Fruit fly (Drosophila melanogaster) whole organism, embryonic: ENCODE measurements around the gene glu.

Experiments used
- Abd-B ChIP-seq: fragments of 200-800 bp; sonication (Bioruptor generic); optimal IDR thresholded peaks from 2 replicates; lab custom pipeline; 2018; ENCODE audit warnings: missing biosample characterization, mild to moderate bottlenecking, missing genetic modification characterization, moderate library complexity
- Asciz ChIP-seq: fragments of 200-800 bp; sonication (Bioruptor generic); optimal IDR thresholded peaks from 2 replicates; lab custom pipeline; 2017; ENCODE audit warnings: missing biosample characterization, mild to moderate bottlenecking, missing genetic modification characterization, missing genetic modification reagents
- CG10543 ChIP-seq: fragments of 200-800 bp; sonication (Bioruptor generic); optimal IDR thresholded peaks from 3 replicates; lab custom pipeline; 2017; ENCODE audit warnings: missing biosample characterization, mild to moderate bottlenecking, missing genetic modification characterization, moderate library complexity
- CG10959 ChIP-seq: fragments of 200-800 bp; sonication (Bioruptor generic); IDR thresholded peaks from 2 replicates; pipeline ENCODE4 v1.3.6; 2022; ENCODE audit warnings: missing biosample characterization, missing genetic modification characterization
- CG10979 ChIP-seq: fragments of 200-800 bp; sonication (Bioruptor generic); optimal IDR thresholded peaks from 2 replicates; lab custom pipeline; 2018; ENCODE audit warnings: missing biosample characterization, mild to moderate bottlenecking, missing genetic modification characterization, moderate library complexity
- CG11085 ChIP-seq: fragments of 200-800 bp; sonication (Bioruptor generic); IDR thresholded peaks from 2 replicates; pipeline ENCODE4 v1.3.6; 2022; ENCODE audit warnings: missing biosample characterization, missing genetic modification characterization
- CG11504 ChIP-seq: fragments of 200-800 bp; sonication (Bioruptor generic); optimal IDR thresholded peaks from 3 replicates; lab custom pipeline; 2019; ENCODE audit warnings: missing biosample characterization, mild to moderate bottlenecking, missing genetic modification characterization, moderate library complexity
- CG11695 ChIP-seq: fragments of 200-800 bp; sonication (Bioruptor generic); IDR thresholded peaks from 3 replicates; pipeline ENCODE4 v1.3.6; 2022; ENCODE audit warnings: missing biosample characterization, missing genetic modification characterization
- CG14667 ChIP-seq: fragments of 200-800 bp; sonication (Bioruptor generic); IDR thresholded peaks from 2 replicates; pipeline ENCODE4 v1.3.6; 2022; ENCODE audit warnings: missing biosample characterization, missing genetic modification characterization
- CG2129 ChIP-seq: fragments of 200-800 bp; sonication (Bioruptor generic); IDR thresholded peaks from 2 replicates; pipeline ENCODE4 v1.3.6; 2022; ENCODE audit warnings: missing biosample characterization, missing genetic modification characterization; ENCODE audit not compliant: partially characterized antibody
- CG30020 ChIP-seq: fragments of 200-800 bp; optimal IDR thresholded peaks from 2 replicates; lab custom pipeline; 2019; ENCODE audit warnings: missing biosample characterization, mild to moderate bottlenecking, missing genetic modification characterization, moderate library complexity
- CG3847 ChIP-seq: fragments of 200-800 bp; sonication (Bioruptor generic); IDR thresholded peaks from 2 replicates; pipeline ENCODE4 v1.3.6; 2022; ENCODE audit warnings: missing biosample characterization, missing genetic modification characterization
- CG4360 ChIP-seq: fragments of 200-800 bp; sonication (Bioruptor generic); IDR thresholded peaks from 2 replicates; pipeline ENCODE4 v1.3.6; 2022; ENCODE audit warnings: missing biosample characterization, missing genetic modification characterization
- CG4404 ChIP-seq: fragments of 200-800 bp; sonication (Bioruptor generic); IDR thresholded peaks from 2 replicates; pipeline ENCODE4 v1.3.6; 2022; ENCODE audit warnings: missing biosample characterization, missing genetic modification characterization
- CG5245 ChIP-seq: fragments of 200-800 bp; sonication (Bioruptor generic); optimal IDR thresholded peaks from 3 replicates; lab custom pipeline; 2016; ENCODE audit warnings: missing biosample characterization, missing genetic modification characterization
- CG6683 ChIP-seq: fragments of 200-800 bp; sonication (Bioruptor generic); optimal IDR thresholded peaks from 2 replicates; lab custom pipeline; 2017; ENCODE audit warnings: missing biosample characterization, mild to moderate bottlenecking, missing genetic modification characterization, missing genetic modification reagents
- CG7271 ChIP-seq: fragments of 200-800 bp; sonication (Bioruptor generic); optimal IDR thresholded peaks from 2 replicates; lab custom pipeline; 2018; ENCODE audit warnings: missing biosample characterization, mild to moderate bottlenecking, missing genetic modification characterization, moderate library complexity
- CG8281 ChIP-seq: fragments of 200-800 bp; sonication (Bioruptor generic); optimal IDR thresholded peaks from 2 replicates; lab custom pipeline; 2018; ENCODE audit warnings: missing biosample characterization, mild to moderate bottlenecking, missing genetic modification characterization, moderate library complexity
- Doc2 ChIP-seq: fragments of 200-800 bp; sonication (Bioruptor generic); IDR thresholded peaks from 2 replicates; pipeline ENCODE4 v1.3.6; 2022; ENCODE audit warnings: missing biosample characterization, missing genetic modification characterization
- Drgx ChIP-seq: fragments of 200-800 bp; sonication (Bioruptor generic); IDR thresholded peaks from 2 replicates; pipeline ENCODE4 v1.3.6; 2022; ENCODE audit warnings: missing biosample characterization, missing genetic modification characterization
- E2f2 ChIP-seq: fragments of 200-800 bp; sonication (Bioruptor generic); IDR thresholded peaks from 2 replicates; pipeline ENCODE4 v1.3.6; 2022; ENCODE audit warnings: missing biosample characterization, missing genetic modification characterization
- Hand ChIP-seq: fragments of 200-800 bp; sonication (Bioruptor generic); optimal IDR thresholded peaks from 2 replicates; lab custom pipeline; 2017; ENCODE audit warnings: mild to moderate bottlenecking, missing biosample characterization, missing genetic modification reagents, missing genetic modification characterization
- Hey ChIP-seq: fragments of 200-800 bp; sonication (Bioruptor generic); optimal IDR thresholded peaks from 3 replicates; lab custom pipeline; 2018; ENCODE audit warnings: missing biosample characterization, mild to moderate bottlenecking, missing genetic modification characterization
- HmgZ ChIP-seq: fragments of 200-800 bp; sonication (Bioruptor generic); optimal IDR thresholded peaks from 2 replicates; lab custom pipeline; 2018; ENCODE audit warnings: missing biosample characterization, mild to moderate bottlenecking, missing genetic modification characterization
- Hmx ChIP-seq: fragments of 200-800 bp; sonication (Bioruptor generic); optimal IDR thresholded peaks from 2 replicates; lab custom pipeline; 2016; ENCODE audit warnings: missing biosample characterization, missing genetic modification characterization
- Lpt ChIP-seq: fragments of >200 bp; optimal IDR thresholded peaks from 2 replicates; lab custom pipeline; 2018; ENCODE audit warnings: missing biosample characterization, missing genetic modification characterization
- NC2β ChIP-seq: fragments of 200-800 bp; sonication (Bioruptor generic); optimal IDR thresholded peaks from 2 replicates; lab custom pipeline; 2016; ENCODE audit warnings: missing biosample characterization, missing genetic modification characterization
- Opbp ChIP-seq: fragments of 200-800 bp; sonication (Bioruptor generic); IDR thresholded peaks from 3 replicates; pipeline ENCODE4 v1.3.6; 2022; ENCODE audit warnings: missing biosample characterization, missing genetic modification characterization; ENCODE audit not compliant: partially characterized antibody
- Ravus ChIP-seq: fragments of 200-800 bp; sonication (Bioruptor generic); IDR thresholded peaks from 2 replicates; pipeline ENCODE4 v1.3.6; 2022; ENCODE audit warnings: missing biosample characterization, missing genetic modification characterization
- Sox102F ChIP-seq: fragments of 200-800 bp; sonication (Bioruptor generic); optimal IDR thresholded peaks from 2 replicates; lab custom pipeline; 2018; ENCODE audit warnings: missing biosample characterization, mild to moderate bottlenecking, missing genetic modification characterization, moderate library complexity
- Usf ChIP-seq: fragments of 200-800 bp; sonication (Bioruptor generic); optimal IDR thresholded peaks from 2 replicates; lab custom pipeline; 2017; ENCODE audit warnings: missing genotype, missing biosample characterization, missing genetic modification characterization
- Xrp1 ChIP-seq: fragments of 200-800 bp; sonication (Bioruptor generic); IDR thresholded peaks from 2 replicates; pipeline ENCODE4 v1.3.6; 2022; ENCODE audit warnings: missing biosample characterization, missing genetic modification characterization
- ash1 ChIP-seq: fragments of 200-800 bp; sonication (Bioruptor generic); optimal IDR thresholded peaks from 2 replicates; lab custom pipeline; 2018; ENCODE audit warnings: missing biosample characterization, mild to moderate bottlenecking, missing genetic modification characterization
- ato ChIP-seq: fragments of 200-800 bp; sonication (Bioruptor generic); IDR thresholded peaks from 2 replicates; pipeline ENCODE4 v1.3.6; 2022; ENCODE audit warnings: missing biosample characterization, missing genetic modification characterization; ENCODE audit not compliant: partially characterized antibody
- cato ChIP-seq: fragments of 200-800 bp; sonication (Bioruptor generic); optimal IDR thresholded peaks from 2 replicates; lab custom pipeline; 2016; ENCODE audit warnings: missing biosample characterization, missing genetic modification characterization, borderline replicate concordance
- chif ChIP-seq, 2 experiments: fragments of 200-800 bp; sonication (Bioruptor generic); optimal IDR thresholded peaks; 3 replicates each; lab custom pipeline; 2016; ENCODE audit warnings: missing biosample characterization in 2 of 2, missing genetic modification characterization in 2 of 2
- chinmo ChIP-seq: fragments of 200-800 bp; sonication (Bioruptor generic); IDR thresholded peaks from 4 replicates; pipeline ENCODE4 v1.3.6; 2022; ENCODE audit warnings: missing biosample characterization, missing genetic modification characterization; ENCODE audit not compliant: partially characterized antibody
- ems ChIP-seq: fragments of 200-800 bp; sonication (Bioruptor generic); optimal IDR thresholded peaks from 3 replicates; lab custom pipeline; 2016; ENCODE audit warnings: missing biosample characterization, missing genetic modification characterization
- hbn ChIP-seq: fragments of 200-800 bp; sonication (Bioruptor generic); IDR thresholded peaks from 2 replicates; pipeline ENCODE4 v1.3.6; 2022; ENCODE audit warnings: missing biosample characterization, missing genetic modification characterization; ENCODE audit not compliant: partially characterized antibody
- kah ChIP-seq: fragments of 200-800 bp; sonication (Bioruptor generic); optimal IDR thresholded peaks from 2 replicates; lab custom pipeline; 2018; ENCODE audit warnings: missing biosample characterization, mild to moderate bottlenecking, missing genetic modification characterization
- lbe ChIP-seq: fragments of 200-800 bp; sonication (Bioruptor generic); optimal IDR thresholded peaks from 2 replicates; lab custom pipeline; 2016; ENCODE audit warnings: missing biosample characterization, mild to moderate bottlenecking, missing genetic modification characterization
- lola ChIP-seq, 3 experiments: fragments of >200 bp in 2 of 3; fragments of 200-800 bp in 1 of 3; sonication (Bioruptor generic) in 1 of 3; optimal IDR thresholded peaks; 2 replicates each; lab custom pipeline; 2017 to 2019; ENCODE audit warnings: missing biosample characterization in 3 of 3, missing genetic modification characterization in 3 of 3, mild to moderate bottlenecking in 1 of 3, moderate library complexity in 1 of 3
- odd ChIP-seq: fragments of 200-800 bp; sonication (Bioruptor generic); optimal IDR thresholded peaks from 2 replicates; lab custom pipeline; 2017; ENCODE audit warnings: missing biosample characterization, mild to moderate bottlenecking, missing genetic modification characterization
- otp ChIP-seq: fragments of 200-800 bp; sonication (Bioruptor generic); IDR thresholded peaks from 3 replicates; pipeline ENCODE4, ENCODE4 v1.3.6; 2022; ENCODE audit warnings: missing biosample characterization, missing genetic modification characterization
- phol ChIP-seq: fragments of 200-800 bp; sonication (Bioruptor generic); optimal IDR thresholded peaks from 3 replicates; lab custom pipeline; 2018; ENCODE audit warnings: missing biosample characterization, mild to moderate bottlenecking, missing genetic modification characterization, moderate library complexity
- prd ChIP-seq, 3 experiments: fragments of >200 bp in 2 of 3; fragments of 200-800 bp in 1 of 3; sonication (Bioruptor generic) in 1 of 3; optimal IDR thresholded peaks in 2 of 3; IDR thresholded peaks in 1 of 3; 2 replicates in 2 of 3; 3 replicates in 1 of 3; pipeline versions ENCODE4 v1.3.6 to Lab custom; 2017 to 2022; ENCODE audit warnings: missing biosample characterization in 1 of 3, missing genetic modification characterization in 1 of 3
- psq ChIP-seq: fragments of 200-800 bp; sonication (Bioruptor generic); optimal IDR thresholded peaks from 2 replicates; lab custom pipeline; 2017; ENCODE audit warnings: missing biosample characterization, missing genetic modification characterization
- run ChIP-seq: fragments of 200-800 bp; sonication (Bioruptor generic); optimal IDR thresholded peaks from 3 replicates; lab custom pipeline; 2018; ENCODE audit warnings: missing biosample characterization, mild to moderate bottlenecking, missing genetic modification characterization
- seq ChIP-seq: fragments of 200-800 bp; sonication (Bioruptor generic); IDR thresholded peaks from 2 replicates; pipeline ENCODE4 v1.3.6; 2022; ENCODE audit warnings: missing biosample characterization, missing genetic modification characterization
- tup ChIP-seq: fragments of 200-800 bp; sonication (Bioruptor generic); optimal IDR thresholded peaks from 2 replicates; lab custom pipeline; 2016; ENCODE audit warnings: missing biosample characterization, mild to moderate bottlenecking, missing genetic modification characterization, moderate library complexity

glu gene

dm6 chr2L:16709693-16710092 lies 28.5 kb downstream of the glu start (continued):
- TF ChIP-seq CG4360 (GFP tag; lab: Robert Waterston, UW) (no peak), Hmx (GFP tag; lab: Kevin White, UChicago) (no peak), Ravus (GFP tag; lab: Robert Waterston, UW) (peak; percentile 60), CG3847 (GFP tag; lab: Robert Waterston, UW) (peak; percentile 69), CG11085 (GFP tag; lab: Robert Waterston, UW) (no peak), CG2129 (GFP tag; lab: Robert Waterston, UW) (no peak), CG14667 (GFP tag; lab: Robert Waterston, UW) (no peak), hbn (no peak), Doc2 (no peak), lbe (GFP tag; lab: Kevin White, UChicago) (no peak), Xrp1 (no peak), prd (optimal IDR thresholded peaks at IDR 0.05; lab: Kevin White, UChicago) (no peak), prd (GFP tag; IDR thresholded peaks at IDR 0.05; lab: Robert Waterston, UW) (no peak), ash1 (GFP tag; lab: Kevin White, UChicago) (no peak), NC2β (GFP tag; lab: Kevin White, UChicago) (no peak), odd (GFP tag; lab: Kevin White, UChicago) (peak; percentile 22), CG5245 (GFP tag; lab: Kevin White, UChicago) (peak; percentile 21), HmgZ (tag; lab: Kevin White, UChicago) (peak; percentile 24), seq (GFP tag; lab: Robert Waterston, UW) (peak; percentile 75), Usf (no peak), ato (GFP tag; lab: Robert Waterston, UW) (no peak), CG10543 (GFP tag; lab: Kevin White, UChicago) (peak; percentile 6), tup (GFP tag; lab: Kevin White, UChicago) (no peak), Lpt (GFP tag; lab: Kevin White, UChicago) (no peak), CG10979 (tag; lab: Kevin White, UChicago) (peak; percentile 50), Drgx (GFP tag; lab: Robert Waterston, UW) (no peak), otp (peak; percentile 69; the same call in 2 of the 3 replicates), psq (GFP tag; lab: Kevin White, UChicago) (peak; percentile 11), Asciz (no peak), CG4404 (no peak), CG6683 (no peak), CG8281 (no peak), E2f2 (GFP tag; lab: Robert Waterston, UW) (peak; percentile 58; the same call in 1 of the 2 replicates), Abd-B (GFP tag; lab: Kevin White, UChicago) (peak; percentile 65), run (tag; lab: Kevin White, UChicago) (peak; percentile 3), ems (peak; percentile 34), CG11695 (peak; percentile 53; the same call in 2 of the 3 replicates), phol (no peak), Sox102F (peak; percentile 82), CG7271 (no peak), CG30020 (tag; lab: Kevin White, UChicago) (peak; percentile 16), cato (peak; percentile 30), Opbp (GFP tag; lab: Robert Waterston, UW) (no peak), chif (GFP tag; optimal IDR thresholded peaks at IDR 0.05; lab: Kevin White, UChicago) (peak in 1 of 2 experiments; percentile 28), kah (no peak), CG11504 (peak; percentile 91), chinmo (no peak), lola (GFP tag; optimal IDR thresholded peaks at IDR 0.05; lab: Kevin White, UChicago) (peak in 1 of 3 experiments; percentile 57), Hey (tag; lab: Kevin White, UChicago) (no peak), CG10959 (peak; percentile 9; the same call in 1 of the 2 replicates), Hand (no peak)
